Comparison of ENCODE assay signal across 2 fruit fly cellular contexts in genomic region chr3L:11489489-11489888, dm6.
TF ChIP-seq lines count a peak whose summit lies in the region.

No protein-coding gene starts in this region.

- TF ChIP-seq CTCF in whole organism, embryonic (GFP tag; optimal IDR thresholded peaks at IDR 0.05; lab: Kevin White, UChicago) = no peak

TF ChIP-seq in whole organism, embryonic, 481 proteins besides CTCF, POLR2A, EP300 and RAD21:
- TF ChIP-seq Pdp1 (GFP tag; optimal IDR thresholded peaks at IDR 0.05; lab: Kevin White, UChicago) (peak in 1 of 2 experiments; percentile 24), Med (GFP tag; lab: Kevin White, UChicago) (peak; percentile 65), CG6175 (GFP tag; IDR thresholded peaks at IDR 0.05; lab: Robert Waterston, UW) (no peak), CG10565 (GFP tag; optimal IDR thresholded peaks at IDR 0.05; lab: Kevin White, UChicago) (no peak), tna (GFP tag; IDR thresholded peaks at IDR 0.05; lab: Robert Waterston, UW; ENCODE audit: partially characterized antibody) (0 out of 2 replicates have a peak, but pooled peaks have one; percentile 26), CG4730 (GFP tag; IDR thresholded peaks at IDR 0.05; lab: Robert Waterston, UW) (no peak), ash1 (GFP tag; optimal IDR thresholded peaks at IDR 0.05; lab: Kevin White, UChicago) (peak; percentile 2), p53 (GFP tag; optimal IDR thresholded peaks at IDR 0.05; lab: Kevin White, UChicago) (peak; percentile 85), chm (GFP tag; IDR thresholded peaks at IDR 0.05; lab: Robert Waterston, UW) (peak; percentile 74; the same call in 1 of the 2 replicates), H15 (GFP tag; IDR thresholded peaks at IDR 0.05; lab: Robert Waterston, UW) (0 out of 3 replicates have a peak, but pooled peaks have one; percentile 20), CG1529 (GFP tag; optimal IDR thresholded peaks at IDR 0.05; lab: Kevin White, UChicago) (no peak), CG5245 (GFP tag; optimal IDR thresholded peaks at IDR 0.05; lab: Kevin White, UChicago) (no peak), cad (GFP tag; optimal IDR thresholded peaks at IDR 0.05; lab: Kevin White, UChicago) (no peak), CG15479 (GFP tag; optimal IDR thresholded peaks at IDR 0.05; lab: Kevin White, UChicago) (peak; percentile 35), ci (GFP tag; IDR thresholded peaks at IDR 0.05; lab: Robert Waterston, UW) (0 out of 3 replicates have a peak, but pooled peaks have one; percentile 18), MESR4 (GFP tag; optimal IDR thresholded peaks at IDR 0.05; lab: Kevin White, UChicago) (no peak), lov (optimal IDR thresholded peaks at IDR 0.05; lab: Kevin White, UChicago) (no peak), lov (GFP tag; IDR thresholded peaks at IDR 0.05; lab: Robert Waterston, UW) (0 out of 3 replicates have a peak, but pooled peaks have one; percentile 66), caup (GFP tag; optimal IDR thresholded peaks at IDR 0.05; lab: Kevin White, UChicago; ENCODE audit: severe bottlenecking) (no peak), CG11398 (GFP tag; optimal IDR thresholded peaks at IDR 0.05; lab: Kevin White, UChicago) (peak; percentile 1)

TF ChIP-seq in whole organism, prepupa, 60 proteins besides CTCF, POLR2A, EP300 and RAD21:
- no peak for TF ChIP-seq CG3032 (tag; optimal IDR thresholded peaks at IDR 0.05; lab: Kevin White, UChicago)
- no peak for TF ChIP-seq achi (GFP tag; optimal IDR thresholded peaks at IDR 0.05; lab: Kevin White, UChicago)
- 0 out of 3 replicates have a peak, but pooled peaks have one; percentile 21 for TF ChIP-seq eg (GFP tag; IDR thresholded peaks at IDR 0.05; lab: Robert Waterston, UW)
- no peak for TF ChIP-seq CG10631 (GFP tag; optimal IDR thresholded peaks at IDR 0.05; lab: Kevin White, UChicago)
- 0 out of 3 replicates have a peak, but pooled peaks have one; percentile 19 for TF ChIP-seq CG6163 (GFP tag; IDR thresholded peaks at IDR 0.05; lab: Robert Waterston, UW)
- no peak for TF ChIP-seq Met (GFP tag; optimal IDR thresholded peaks at IDR 0.05; lab: Kevin White, UChicago)
TF ChIP-seq in whole organism, prepupa: peak in this region for 2.
